Worm (Caenorhabditis elegans) whole organism, young adult: Measurements from ENCODE around the gene Y38F2AR.10.

ENCODE experiments used
- B0019.2 ChIP-seq: fragments of 200-800 bp; sonication (Bioruptor generic); conservative IDR thresholded peaks from 2 replicates; pipeline ENCODE4 v1.3.6; 2022; ENCODE audit warnings: missing genetic modification reagents, missing genetic modification characterization, missing compliant biosample characterization
- B0261.1 ChIP-seq: sonication (generic microtip); optimal IDR thresholded peaks from 2 replicates; lab custom pipeline; 2016; ENCODE audit warnings: mild to moderate bottlenecking, missing genetic modification characterization, moderate library complexity, missing compliant biosample characterization
- B0336.3 ChIP-seq: fragments of 200-800 bp; sonication (Bioruptor generic); IDR thresholded peaks from 2 replicates; pipeline ENCODE4 v1.3.6; 2022; ENCODE audit warnings: missing genetic modification characterization, missing compliant biosample characterization
- C06A6.2 ChIP-seq: fragments of 200-800 bp; sonication (Bioruptor generic); conservative IDR thresholded peaks from 2 replicates; pipeline ENCODE4 v1.3.6; 2022; ENCODE audit warnings: missing genetic modification characterization, missing compliant biosample characterization
- C17E4.6 ChIP-seq: fragments of 200-800 bp; sonication (Bioruptor generic); IDR thresholded peaks from 2 replicates; pipeline ENCODE4 v1.3.6; 2022; ENCODE audit warnings: missing genetic modification reagents, missing genetic modification characterization, missing compliant biosample characterization
- D2030.7 ChIP-seq: fragments of 200-800 bp; sonication (Bioruptor generic); IDR thresholded peaks from 2 replicates; pipeline ENCODE4 v1.3.6; 2022; ENCODE audit warnings: missing genetic modification reagents, missing genetic modification characterization, missing compliant biosample characterization
- F10E7.11 ChIP-seq: sonication (generic microtip); optimal IDR thresholded peaks from 2 replicates; lab custom pipeline; 2017; ENCODE audit warnings: mild to moderate bottlenecking, missing genetic modification characterization, moderate library complexity, missing compliant biosample characterization
- F39B2.1 ChIP-seq: fragments of 200-800 bp; sonication (Bioruptor generic); IDR thresholded peaks from 2 replicates; pipeline ENCODE4 v1.3.6; 2022; ENCODE audit warnings: missing genetic modification reagents, missing genetic modification characterization, missing compliant biosample characterization
- F57C9.4 ChIP-seq: sonication (generic microtip); optimal IDR thresholded peaks from 2 replicates; lab custom pipeline; 2017; ENCODE audit warnings: mild to moderate bottlenecking, missing genetic modification characterization, missing compliant biosample characterization
- K11D2.4 ChIP-seq: fragments of 200-800 bp; sonication (Bioruptor generic); IDR thresholded peaks from 2 replicates; pipeline ENCODE4 v1.3.6; 2022; ENCODE audit warnings: missing genetic modification reagents, missing genetic modification characterization, missing compliant biosample characterization
- T26A5.8 ChIP-seq: sonication (generic microtip); optimal IDR thresholded peaks from 2 replicates; lab custom pipeline; 2016; ENCODE audit warnings: missing genetic modification characterization, missing compliant biosample characterization
- Y53F4B.3 ChIP-seq: fragments of 200-800 bp; sonication (Bioruptor generic); IDR thresholded peaks from 2 replicates; pipeline ENCODE4 v1.3.6; 2022; ENCODE audit warnings: missing genetic modification reagents, missing genetic modification characterization, missing compliant biosample characterization
- Y95B8A.8 ChIP-seq: fragments of 200-800 bp; sonication (Bioruptor generic); IDR thresholded peaks from 2 replicates; pipeline ENCODE4 v1.3.6; 2022; ENCODE audit warnings: missing genetic modification reagents, missing genetic modification characterization, missing compliant biosample characterization
- akir-1 ChIP-seq: fragments of 200-800 bp; sonication (Bioruptor generic); optimal IDR thresholded peaks from 2 replicates; lab custom pipeline; 2018; ENCODE audit warnings: mild to moderate bottlenecking, missing genetic modification characterization, moderate library complexity, missing compliant biosample characterization
- attf-6 ChIP-seq: fragments of 200-800 bp; sonication (Bioruptor generic); IDR thresholded peaks from 2 replicates; pipeline ENCODE4 v1.3.6; 2022; ENCODE audit warnings: missing genetic modification reagents, missing genetic modification characterization, missing compliant biosample characterization
- ceh-40 ChIP-seq: fragments of 200-800 bp; sonication (Bioruptor generic); IDR thresholded peaks from 2 replicates; pipeline ENCODE4 v1.3.6; 2022; ENCODE audit warnings: missing genetic modification characterization, missing compliant biosample characterization
- ceh-79 ChIP-seq: sonication (generic microtip); optimal IDR thresholded peaks from 2 replicates; lab custom pipeline; 2017; ENCODE audit warnings: mild to moderate bottlenecking, missing genetic modification characterization, missing compliant biosample characterization
- die-1 ChIP-seq: sonication (generic microtip); optimal IDR thresholded peaks from 2 replicates; lab custom pipeline; 2016; ENCODE audit warnings: missing genotype, mild to moderate bottlenecking, missing genetic modification characterization, missing compliant biosample characterization
- egl-18 ChIP-seq: fragments of 200-800 bp; sonication (Bioruptor generic); IDR thresholded peaks from 2 replicates; pipeline ENCODE4 v1.3.6; 2022; ENCODE audit warnings: missing genetic modification reagents, missing genetic modification characterization, missing compliant biosample characterization
- egrh-3 ChIP-seq: fragments of 200-800 bp; sonication (Bioruptor generic); IDR thresholded peaks from 2 replicates; pipeline ENCODE4 v1.3.6; 2022; ENCODE audit warnings: missing genetic modification reagents, missing genetic modification characterization, missing compliant biosample characterization
- him-1 ChIP-seq: sonication (generic microtip); optimal IDR thresholded peaks from 2 replicates; lab custom pipeline; 2016; ENCODE audit warnings: missing genotype, missing genetic modification reagents, missing genetic modification characterization, missing compliant biosample characterization
- let-526 ChIP-seq: fragments of 200-800 bp; sonication (Bioruptor generic); IDR thresholded peaks from 2 replicates; pipeline ENCODE4 v1.3.6; 2022; ENCODE audit warnings: missing genetic modification reagents, missing genetic modification characterization, missing compliant biosample characterization
- let-607 ChIP-seq, 2 experiments: fragments of 200-800 bp in 1 of 2; sonication (Bioruptor generic) in 1 of 2; sonication (generic microtip) in 1 of 2; optimal IDR thresholded peaks; 2 replicates each; lab custom pipeline; 2016 to 2018; ENCODE audit warnings: mild to moderate bottlenecking in 2 of 2, missing compliant biosample characterization in 2 of 2, missing genetic modification characterization in 2 of 2, moderate library complexity in 2 of 2, missing genotype in 1 of 2
- lin-40 ChIP-seq: sonication (generic microtip); optimal IDR thresholded peaks from 2 replicates; lab custom pipeline; 2016; ENCODE audit warnings: missing genetic modification characterization, mild to moderate bottlenecking, missing compliant biosample characterization, missing genotype, missing genetic modification reagents
- lsy-27 ChIP-seq: sonication (generic microtip); optimal IDR thresholded peaks from 2 replicates; lab custom pipeline; 2017; ENCODE audit warnings: missing genetic modification characterization, mild to moderate bottlenecking, missing compliant biosample characterization, antibody characterized with exemption, missing genotype, borderline replicate concordance; ENCODE audit not compliant: insufficient read depth
- madf-3 ChIP-seq: fragments of 200-800 bp; sonication (Bioruptor generic); IDR thresholded peaks from 2 replicates; pipeline ENCODE4 v1.3.6; 2022; ENCODE audit warnings: missing genetic modification reagents, missing genetic modification characterization, missing compliant biosample characterization
- madf-6 ChIP-seq: fragments of 200-800 bp; sonication (Bioruptor generic); IDR thresholded peaks from 2 replicates; pipeline ENCODE4 v1.3.6; 2022; ENCODE audit warnings: missing genetic modification reagents, missing genetic modification characterization, missing compliant biosample characterization
- mcd-1 ChIP-seq: fragments of 200-800 bp; sonication (Bioruptor generic); IDR thresholded peaks from 2 replicates; pipeline ENCODE4 v1.3.6; 2022; ENCODE audit warnings: missing genetic modification reagents, missing genetic modification characterization, missing compliant biosample characterization
- mes-4 ChIP-seq: sonication (generic microtip); optimal IDR thresholded peaks from 2 replicates; lab custom pipeline; 2016; ENCODE audit warnings: missing genotype, missing genetic modification characterization, missing compliant biosample characterization
- nfyb-1 ChIP-seq: fragments of 200-800 bp; sonication (Bioruptor generic); IDR thresholded peaks from 2 replicates; pipeline ENCODE4 v1.3.6; 2022; ENCODE audit warnings: missing genetic modification reagents, missing genetic modification characterization, missing compliant biosample characterization
- nhr-120 ChIP-seq: fragments of 200-800 bp; sonication (Bioruptor generic); IDR thresholded peaks from 2 replicates; pipeline ENCODE4 v1.3.6; 2022; ENCODE audit warnings: missing genetic modification characterization, missing compliant biosample characterization
- nhr-179 ChIP-seq: sonication (generic microtip); optimal IDR thresholded peaks from 2 replicates; lab custom pipeline; 2016; ENCODE audit warnings: mild to moderate bottlenecking, missing genetic modification characterization, missing compliant biosample characterization
- nhr-27 ChIP-seq: fragments of 200-800 bp; sonication (Bioruptor generic); optimal IDR thresholded peaks from 2 replicates; lab custom pipeline; 2018; ENCODE audit warnings: mild to moderate bottlenecking, missing genetic modification characterization, moderate library complexity, missing compliant biosample characterization
- nhr-80 ChIP-seq: sonication (generic microtip); optimal IDR thresholded peaks from 2 replicates; lab custom pipeline; 2016; ENCODE audit warnings: missing genetic modification characterization, missing compliant biosample characterization
- pha-4 ChIP-seq: fragments of 150-350 bp; sonication (generic microtip); optimal IDR thresholded peaks from 2 replicates; lab custom pipeline; 2014; ENCODE audit warnings: missing biosample characterization, missing genetic modification reagents, missing genetic modification characterization
- repo-1 ChIP-seq: sonication (generic microtip); optimal IDR thresholded peaks from 2 replicates; lab custom pipeline; 2017; ENCODE audit warnings: mild to moderate bottlenecking, missing genetic modification characterization, missing compliant biosample characterization
- sdz-38 ChIP-seq: sonication (generic microtip); optimal IDR thresholded peaks from 2 replicates; lab custom pipeline; 2016; ENCODE audit warnings: missing genotype, missing genetic modification characterization, missing compliant biosample characterization
- sea-2 ChIP-seq: fragments of 200-800 bp; sonication (Bioruptor generic); IDR thresholded peaks from 2 replicates; pipeline ENCODE4 v1.3.6; 2022; ENCODE audit warnings: missing genetic modification characterization, missing compliant biosample characterization
- somi-1 ChIP-seq: fragments of 200-800 bp; sonication (Bioruptor generic); optimal IDR thresholded peaks from 2 replicates; lab custom pipeline; 2018; ENCODE audit warnings: mild to moderate bottlenecking, missing genetic modification characterization, missing compliant biosample characterization
- tbp1 ChIP-seq: fragments of 200-800 bp; sonication (Bioruptor generic); optimal IDR thresholded peaks from 2 replicates; lab custom pipeline; 2018; ENCODE audit warnings: mild to moderate bottlenecking, missing genetic modification characterization, missing compliant biosample characterization
- tbx-9 ChIP-seq: sonication (generic microtip); optimal IDR thresholded peaks from 2 replicates; lab custom pipeline; 2016; ENCODE audit warnings: borderline replicate concordance, missing genetic modification characterization, inconsistent platforms, missing compliant biosample characterization
- unc-130 ChIP-seq: sonication (generic microtip); optimal IDR thresholded peaks from 2 replicates; lab custom pipeline; 2016; ENCODE audit warnings: missing genetic modification reagents, missing genetic modification characterization, missing compliant biosample characterization
- zfh-2 ChIP-seq: fragments of 200-800 bp; sonication (Bioruptor generic); conservative IDR thresholded peaks from 2 replicates; pipeline ENCODE4 v1.3.6; 2022; ENCODE audit warnings: missing genetic modification reagents, missing genetic modification characterization, missing compliant biosample characterization
- zim-3 ChIP-seq: sonication (generic microtip); optimal IDR thresholded peaks from 2 replicates; lab custom pipeline; 2017; ENCODE audit warnings: mild to moderate bottlenecking, missing genetic modification characterization, moderate library complexity, missing compliant biosample characterization
- ztf-22 ChIP-seq: fragments of 200-800 bp; sonication (Bioruptor generic); optimal IDR thresholded peaks from 2 replicates; lab custom pipeline; 2018; ENCODE audit warnings: mild to moderate bottlenecking, missing genetic modification characterization, moderate library complexity, missing compliant biosample characterization

Y38F2AR.10 gene

DNA sequence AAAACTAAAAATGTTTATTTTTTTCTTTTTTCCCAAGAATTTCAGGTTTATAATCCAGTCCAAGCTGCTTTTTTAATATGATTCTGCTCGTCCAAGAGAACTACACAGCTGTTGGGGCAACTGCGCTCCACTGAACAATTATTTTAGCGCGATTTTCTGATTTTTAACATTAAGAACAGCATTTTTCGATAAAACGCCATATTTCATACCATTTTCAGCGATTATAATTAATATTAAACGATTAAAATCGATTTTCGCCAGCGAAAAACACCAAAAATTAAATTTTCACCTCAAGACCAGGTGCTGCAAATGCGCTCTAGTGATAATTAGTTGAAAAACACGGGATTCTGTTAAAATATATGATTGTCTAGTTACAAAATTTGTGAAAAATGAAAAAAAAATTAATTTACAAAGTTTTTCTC lies 9.1 kb downstream of the Y38F2AR.10 start (continued):
- peak; percentile 51 for TF ChIP-seq unc-130

DNA sequence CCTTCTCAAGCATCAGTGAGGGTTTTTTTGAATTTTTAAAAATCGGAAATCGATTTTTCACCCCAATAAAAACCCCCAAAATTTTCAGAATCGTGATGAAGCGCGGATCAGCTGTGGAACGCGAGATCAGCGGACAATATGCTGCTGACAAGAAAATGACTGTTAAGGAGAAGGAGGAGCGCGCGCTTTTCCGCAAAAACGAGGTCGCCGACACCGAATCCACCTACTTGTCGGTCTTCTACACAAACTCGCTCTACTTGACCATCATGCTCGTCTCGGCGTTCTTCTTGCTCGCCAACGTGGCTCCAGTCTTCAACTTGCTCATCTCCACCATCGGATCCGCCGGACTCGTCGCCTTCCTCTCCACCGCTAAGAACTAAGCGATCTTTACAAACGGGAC lies 9.6 kb downstream of the Y38F2AR.10 start:
- TF ChIP-seq egl-18 (GFP tag; lab: Robert Waterston, UW) (0 out of 2 replicates have a peak, but pooled peaks have one; percentile 17), Y53F4B.3 (GFP tag; lab: Robert Waterston, UW) (no peak), let-526 (no peak), zfh-2 (GFP tag; lab: Robert Waterston, UW) (peak; percentile 57; the same call in 1 of the 2 replicates)

ce11 chrIV:2388949-2389495 lies 10.3 kb downstream of the Y38F2AR.10 start, which contains the start of gene trap-3:
Gene trap-3 (plus strand): TSS chrIV:2389445.
- TF ChIP-seq nfyb-1 (GFP tag; lab: Robert Waterston, UW) = peak; percentile 99
- peak; percentile 96 for TF ChIP-seq madf-3
- TF ChIP-seq lsy-27 (tag; lab: Kevin White, UChicago) = peak; percentile 61
- peak; percentile 66 for TF ChIP-seq die-1 (tag; lab: Kevin White, UChicago)
- TF ChIP-seq somi-1 (GFP tag; lab: Kevin White, UChicago) = peak; percentile 78
- peak; percentile 96 for TF ChIP-seq D2030.7
- peak; percentile 89 for TF ChIP-seq him-1 (tag; lab: Kevin White, UChicago)
- peak; percentile 82 for TF ChIP-seq B0019.2 (GFP tag; lab: Robert Waterston, UW)
- TF ChIP-seq repo-1 (tag; lab: Kevin White, UChicago) = peak; percentile 87
- no peak for TF ChIP-seq F57C9.4
- TF ChIP-seq zim-3 (tag; lab: Kevin White, UChicago) = peak; percentile 38
- 0 out of 2 replicates have a peak, but pooled peaks have one; percentile 49 for TF ChIP-seq sea-2 (GFP tag; lab: Robert Waterston, UW)
- TF ChIP-seq B0336.3 (GFP tag; lab: Robert Waterston, UW) = peak; percentile 97
- peak; percentile 100 for TF ChIP-seq let-607 (tag; optimal IDR thresholded peaks at IDR 0.05; lab: Kevin White, UChicago)
- TF ChIP-seq ztf-22 = peak; percentile 96
- TF ChIP-seq nhr-179 (tag; lab: Kevin White, UChicago) = no peak
- TF ChIP-seq akir-1 = no peak
- TF ChIP-seq T26A5.8 (tag; lab: Kevin White, UChicago) = no peak
- no peak for TF ChIP-seq F10E7.11 (tag; lab: Kevin White, UChicago)
- TF ChIP-seq mes-4 (tag; lab: Kevin White, UChicago) = no peak
- TF ChIP-seq lin-40 (tag; lab: Kevin White, UChicago) = peak; percentile 97
- TF ChIP-seq C06A6.2 = peak; percentile 88
- TF ChIP-seq B0261.1 (tag; lab: Kevin White, UChicago) = peak; percentile 26
- peak; percentile 38 for TF ChIP-seq nhr-27 (tag; lab: Kevin White, UChicago)
- 0 out of 2 replicates have a peak, but pooled peaks have one; percentile 49 for TF ChIP-seq nhr-120
- peak; percentile 99 for TF ChIP-seq nhr-80 (tag; lab: Kevin White, UChicago)
- peak; percentile 95 for TF ChIP-seq Y95B8A.8 (GFP tag; lab: Robert Waterston, UW)
- TF ChIP-seq F39B2.1 (GFP tag; lab: Robert Waterston, UW) = 0 out of 2 replicates have a peak, but pooled peaks have one; percentile 69
- TF ChIP-seq tbp1 = peak; percentile 77
- TF ChIP-seq mcd-1 (GFP tag; lab: Robert Waterston, UW) = peak; percentile 98
- TF ChIP-seq ceh-40 = peak; percentile 88
- TF ChIP-seq ceh-79 (tag; lab: Kevin White, UChicago) = peak; percentile 47
- TF ChIP-seq madf-6 (GFP tag; lab: Robert Waterston, UW) = peak; percentile 91
- TF ChIP-seq attf-6 (GFP tag; lab: Robert Waterston, UW) = peak; percentile 85
- TF ChIP-seq K11D2.4 (GFP tag; lab: Robert Waterston, UW) = peak; percentile 94
- TF ChIP-seq C17E4.6 (GFP tag; lab: Robert Waterston, UW) = peak; percentile 92
- no peak for TF ChIP-seq pha-4 (tag; lab: Kevin White, UChicago)
- peak; percentile 71 for TF ChIP-seq egrh-3 (GFP tag; lab: Robert Waterston, UW)
- TF ChIP-seq sdz-38 (tag; lab: Kevin White, UChicago) = no peak
- TF ChIP-seq tbx-9 (tag; lab: Kevin White, UChicago) = no peak
